Worm (Caenorhabditis elegans): ENCODE results near the gene F41H10.3.

ce11 chrIV:5391507-5392057 is 22.0 kb downstream of the F41H10.3 start, which contains the start of the genes htp-1 and ZK616.5:
- TF ChIP-seq fax-1 (tag; optimal IDR thresholded peaks at IDR 0.05) = no peak
- TF ChIP-seq dmd-4 (tag; optimal IDR thresholded peaks at IDR 0.05; ENCODE audit: borderline replicate concordance) = no peak
- no peak for TF ChIP-seq syd-9 (tag; optimal IDR thresholded peaks at IDR 0.05)
- TF ChIP-seq nhr-232 (tag; optimal IDR thresholded peaks at IDR 0.05) = no peak
- TF ChIP-seq lim-6 (tag; optimal IDR thresholded peaks at IDR 0.05) = no peak
- no peak for TF ChIP-seq fkh-10 (GFP tag; optimal IDR thresholded peaks at IDR 0.05)
- TF ChIP-seq C38D4.7 (GFP tag; optimal IDR thresholded peaks at IDR 0.05) = no peak
- no peak for TF ChIP-seq gmeb-2 (tag; optimal IDR thresholded peaks at IDR 0.05)
